Worm (Caenorhabditis elegans) whole organism, midembryonic: ENCODE data around the gene rml-1.

ENCODE experiments used
- T22C8.4 ChIP-seq: fragments of 200-800 bp; sonication (Bioruptor generic); IDR thresholded peaks from 2 replicates; pipeline ENCODE4 v1.3.6; 2022; ENCODE audit warnings: missing genetic modification characterization, missing compliant biosample characterization
- cog-1 ChIP-seq: sonication (generic microtip); optimal IDR thresholded peaks from 2 replicates; lab custom pipeline; 2016; ENCODE audit warnings: missing genetic modification characterization, missing compliant biosample characterization
- flt-1 ChIP-seq: fragments of 200-800 bp; sonication (Bioruptor generic); IDR thresholded peaks from 2 replicates; pipeline ENCODE4 v1.3.6; 2022; ENCODE audit warnings: missing genetic modification characterization, missing compliant biosample characterization
- med-1 ChIP-seq: sonication (generic microtip); optimal IDR thresholded peaks from 2 replicates; lab custom pipeline; 2017; ENCODE audit warnings: missing genetic modification characterization, mild to moderate bottlenecking, missing compliant biosample characterization, antibody characterized with exemption, missing genetic modification reagents; ENCODE audit not compliant: insufficient read depth
- ref-1 ChIP-seq: fragments of 200-800 bp; sonication (Bioruptor generic); conservative IDR thresholded peaks from 2 replicates; pipeline ENCODE4 v1.3.6; 2022; ENCODE audit warnings: missing genetic modification reagents, missing genetic modification characterization, missing compliant biosample characterization
- ztf-29 ChIP-seq: fragments of 200-800 bp; sonication (Bioruptor generic); IDR thresholded peaks from 2 replicates; pipeline ENCODE4 v1.3.6; 2022; ENCODE audit warnings: missing genetic modification reagents, missing genetic modification characterization, missing compliant biosample characterization

DNA sequence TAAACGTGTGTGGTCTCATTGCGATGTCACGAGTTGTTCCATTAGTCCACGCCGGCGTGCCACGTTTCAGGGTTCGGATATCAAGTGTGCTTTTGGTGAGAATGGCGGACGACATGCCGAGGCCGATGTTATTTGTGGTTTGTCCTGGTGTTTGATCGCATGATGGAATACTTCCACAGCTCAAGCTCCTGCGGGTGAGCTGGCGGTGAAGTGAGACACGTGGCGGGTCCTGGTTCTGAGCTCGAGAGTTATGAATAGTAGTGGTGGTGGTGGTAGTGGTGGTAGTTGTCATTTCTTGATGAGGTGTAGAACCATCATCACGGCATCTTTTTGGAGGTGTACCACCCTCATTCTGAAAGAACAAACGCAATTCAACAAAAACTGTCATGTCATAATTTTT lies 2.1 kb upstream of the rml-1 start:
- TF ChIP-seq cog-1 (tag; lab: Kevin White, UChicago) (no peak), ztf-29 (no peak), flt-1 (GFP tag; lab: Robert Waterston, UW) (no peak), ref-1 (GFP tag; lab: Robert Waterston, UW) (no peak), T22C8.4 (GFP tag; lab: Robert Waterston, UW) (no peak), med-1 (GFP tag; lab: Kevin White, UChicago) (no peak)
